Worm (Caenorhabditis elegans) whole organism, midembryonic: Measurements from ENCODE around the gene D1046.4.

Experiments used
- T22C8.4 ChIP-seq: fragments of 200-800 bp; sonication (Bioruptor generic); IDR thresholded peaks from 2 replicates; pipeline ENCODE4 v1.3.6; 2022; ENCODE audit warnings: missing genetic modification characterization, missing compliant biosample characterization
- cog-1 ChIP-seq: sonication (generic microtip); optimal IDR thresholded peaks from 2 replicates; lab custom pipeline; 2016; ENCODE audit warnings: missing genetic modification characterization, missing compliant biosample characterization
- flt-1 ChIP-seq: fragments of 200-800 bp; sonication (Bioruptor generic); IDR thresholded peaks from 2 replicates; pipeline ENCODE4 v1.3.6; 2022; ENCODE audit warnings: missing genetic modification characterization, missing compliant biosample characterization
- klf-2 ChIP-seq: fragments of 200-800 bp; sonication (Bioruptor generic); conservative IDR thresholded peaks from 2 replicates; pipeline ENCODE4 v1.3.6; 2022; ENCODE audit warnings: missing genetic modification reagents, missing genetic modification characterization, missing compliant biosample characterization
- med-1 ChIP-seq: sonication (generic microtip); optimal IDR thresholded peaks from 2 replicates; lab custom pipeline; 2017; ENCODE audit warnings: missing genetic modification characterization, mild to moderate bottlenecking, missing compliant biosample characterization, antibody characterized with exemption, missing genetic modification reagents; ENCODE audit not compliant: insufficient read depth
- ref-1 ChIP-seq: fragments of 200-800 bp; sonication (Bioruptor generic); conservative IDR thresholded peaks from 2 replicates; pipeline ENCODE4 v1.3.6; 2022; ENCODE audit warnings: missing genetic modification reagents, missing genetic modification characterization, missing compliant biosample characterization
- tab-1 ChIP-seq: fragments of 200-800 bp; sonication (Bioruptor generic); IDR thresholded peaks from 2 replicates; pipeline ENCODE4 v1.3.6; 2022; ENCODE audit warnings: missing genetic modification characterization, missing compliant biosample characterization
- ztf-23 ChIP-seq: fragments of 200-800 bp; sonication (Bioruptor generic); IDR thresholded peaks from 2 replicates; pipeline ENCODE4 v1.3.6; 2022; ENCODE audit warnings: missing genetic modification reagents, missing genetic modification characterization, missing compliant biosample characterization
- ztf-29 ChIP-seq: fragments of 200-800 bp; sonication (Bioruptor generic); IDR thresholded peaks from 2 replicates; pipeline ENCODE4 v1.3.6; 2022; ENCODE audit warnings: missing genetic modification reagents, missing genetic modification characterization, missing compliant biosample characterization

The D1046.4 gene

ce11 chrIV:8914187-8914586, 19.5 kb upstream of the D1046.4 start:
- no peak for TF ChIP-seq ref-1 (GFP tag; lab: Robert Waterston, UW)
- TF ChIP-seq ztf-29 = no peak
- TF ChIP-seq klf-2 (GFP tag; lab: Robert Waterston, UW) = no peak
- TF ChIP-seq ztf-23 (GFP tag; lab: Robert Waterston, UW) = no peak
- no peak for TF ChIP-seq tab-1 (GFP tag; lab: Robert Waterston, UW)
- no peak for TF ChIP-seq T22C8.4 (GFP tag; lab: Robert Waterston, UW)
- TF ChIP-seq flt-1 (GFP tag; lab: Robert Waterston, UW) = no peak
- no peak for TF ChIP-seq med-1
- no peak for TF ChIP-seq cog-1 (tag; lab: Kevin White, UChicago)

- TF ChIP-seq T22C8.4 (GFP tag; lab: Robert Waterston, UW) = no peak
Measured at ce11 chrIV:8916010-8916409, 17.7 kb upstream of the D1046.4 start, which contains the start of gene C27B7.9. Gene C27B7.9 (minus strand): TSS chrIV:8916110.

ce11 chrIV:8918790-8919189, 14.9 kb upstream of the D1046.4 start, which contains the start of gene rap-1:
Gene rap-1 (minus strand): TSS chrIV:8918890.
- no peak for TF ChIP-seq T22C8.4 (GFP tag; lab: Robert Waterston, UW)
- no peak for TF ChIP-seq flt-1 (GFP tag; lab: Robert Waterston, UW)
- TF ChIP-seq klf-2 (GFP tag; lab: Robert Waterston, UW) = no peak

- TF ChIP-seq cog-1 (tag; lab: Kevin White, UChicago) = no peak
- TF ChIP-seq ztf-23 (GFP tag; lab: Robert Waterston, UW) = 0 out of 2 replicates have a peak, but pooled peaks have one; percentile 6
Measured at ce11 chrIV:8920284-8920806, 13.3 kb upstream of the D1046.4 start.

- no peak for TF ChIP-seq flt-1 (GFP tag; lab: Robert Waterston, UW)
- TF ChIP-seq tab-1 (GFP tag; lab: Robert Waterston, UW) = no peak
- no peak for TF ChIP-seq klf-2 (GFP tag; lab: Robert Waterston, UW)
- no peak for TF ChIP-seq ztf-23 (GFP tag; lab: Robert Waterston, UW)
- no peak for TF ChIP-seq T22C8.4 (GFP tag; lab: Robert Waterston, UW)
- TF ChIP-seq ref-1 (GFP tag; lab: Robert Waterston, UW) = no peak
- TF ChIP-seq cog-1 (tag; lab: Kevin White, UChicago) = no peak
- TF ChIP-seq med-1 = no peak
- no peak for TF ChIP-seq ztf-29
Measured at ce11 chrIV:8921166-8921565, 12.5 kb upstream of the D1046.4 start.

ce11 chrIV:8921956-8922355, 11.7 kb upstream of the D1046.4 start, which contains the start of gene D1046.16:
Gene D1046.16 (plus strand): TSS chrIV:8922150.
- no peak for TF ChIP-seq med-1
- TF ChIP-seq ztf-29 = no peak
- TF ChIP-seq T22C8.4 (GFP tag; lab: Robert Waterston, UW) = peak; percentile 82
- no peak for TF ChIP-seq flt-1 (GFP tag; lab: Robert Waterston, UW)
- no peak for TF ChIP-seq cog-1 (tag; lab: Kevin White, UChicago)

ce11 chrIV:8923381-8923780, 10.3 kb upstream of the D1046.4 start:
- TF ChIP-seq ztf-29 = no peak
- no peak for TF ChIP-seq ztf-23 (GFP tag; lab: Robert Waterston, UW)
- TF ChIP-seq ref-1 (GFP tag; lab: Robert Waterston, UW) = no peak
- TF ChIP-seq T22C8.4 (GFP tag; lab: Robert Waterston, UW) = no peak
- no peak for TF ChIP-seq flt-1 (GFP tag; lab: Robert Waterston, UW)
- TF ChIP-seq med-1 = no peak
- no peak for TF ChIP-seq klf-2 (GFP tag; lab: Robert Waterston, UW)
- TF ChIP-seq cog-1 (tag; lab: Kevin White, UChicago) = no peak
- no peak for TF ChIP-seq tab-1 (GFP tag; lab: Robert Waterston, UW)

ce11 chrIV:8924126-8924525, 9.5 kb upstream of the D1046.4 start:
- TF ChIP-seq klf-2 (GFP tag; lab: Robert Waterston, UW) (no peak), ztf-23 (GFP tag; lab: Robert Waterston, UW) (no peak), flt-1 (GFP tag; lab: Robert Waterston, UW) (no peak), ztf-29 (no peak), med-1 (no peak), ref-1 (GFP tag; lab: Robert Waterston, UW) (no peak)

ce11 chrIV:8925990-8926389, 7.7 kb upstream of the D1046.4 start, which contains the start of the genes D1046.2 and cfim-2:
Gene D1046.2 (minus strand): TSS chrIV:8926067.
Gene cfim-2 (plus strand): TSS chrIV:8926324.
- no peak for TF ChIP-seq ztf-23 (GFP tag; lab: Robert Waterston, UW)
- TF ChIP-seq ztf-29 = no peak
- no peak for TF ChIP-seq klf-2 (GFP tag; lab: Robert Waterston, UW)
- TF ChIP-seq flt-1 (GFP tag; lab: Robert Waterston, UW) = no peak
- no peak for TF ChIP-seq tab-1 (GFP tag; lab: Robert Waterston, UW)
- no peak for TF ChIP-seq med-1
- TF ChIP-seq cog-1 (tag; lab: Kevin White, UChicago) = no peak
- no peak for TF ChIP-seq ref-1 (GFP tag; lab: Robert Waterston, UW)
- no peak for TF ChIP-seq T22C8.4 (GFP tag; lab: Robert Waterston, UW)

ce11 chrIV:8926511-8926910, 7.2 kb upstream of the D1046.4 start:
- no peak for TF ChIP-seq med-1
- no peak for TF ChIP-seq flt-1 (GFP tag; lab: Robert Waterston, UW)
- no peak for TF ChIP-seq ref-1 (GFP tag; lab: Robert Waterston, UW)
- no peak for TF ChIP-seq cog-1 (tag; lab: Kevin White, UChicago)
- no peak for TF ChIP-seq ztf-29
- TF ChIP-seq T22C8.4 (GFP tag; lab: Robert Waterston, UW) = no peak
- TF ChIP-seq ztf-23 (GFP tag; lab: Robert Waterston, UW) = no peak
- TF ChIP-seq tab-1 (GFP tag; lab: Robert Waterston, UW) = no peak
- TF ChIP-seq klf-2 (GFP tag; lab: Robert Waterston, UW) = no peak
